Worm (Caenorhabditis elegans) whole organism, L1 larva: ENCODE data around the gene srv-8.

Experiments used
- blmp-1 ChIP-seq: fragments of 150-350 bp; optimal IDR thresholded peaks from 2 replicates; lab custom pipeline; 2014; ENCODE audit warnings: missing biosample characterization, missing genetic modification characterization
- ceh-63 ChIP-seq: fragments of 200-800 bp; sonication (Bioruptor generic); optimal IDR thresholded peaks from 2 replicates; lab custom pipeline; 2018; ENCODE audit warnings: mild to moderate bottlenecking, missing genetic modification characterization, missing compliant biosample characterization
- ces-1 ChIP-seq: fragments of 150-350 bp; optimal IDR thresholded peaks from 2 replicates; lab custom pipeline; 2014; ENCODE audit warnings: missing biosample characterization, missing genetic modification reagents, missing genetic modification characterization
- efl-1 ChIP-seq, 4 experiments: fragments of 150-350 bp; optimal IDR thresholded peaks in 3 of 4; peaks in 1 of 4; 1 replicate in 1 of 4; 2 replicates in 3 of 4; lab custom pipeline; 2014; ENCODE audit warnings: missing biosample characterization in 2 of 4, missing genetic modification characterization in 2 of 4, missing genetic modification reagents in 2 of 4
- efl-3 ChIP-seq: fragments of 200-800 bp; sonication (Bioruptor generic); optimal IDR thresholded peaks from 2 replicates; lab custom pipeline; 2018; ENCODE audit warnings: mild to moderate bottlenecking, missing genetic modification characterization, missing compliant biosample characterization
- egl-27 ChIP-seq, 2 experiments: fragments of 150-350 bp in 1 of 2; sonication (generic microtip); optimal IDR thresholded peaks; 3 replicates each; lab custom pipeline; 2017 to 2018; ENCODE audit warnings: missing biosample characterization in 2 of 2, missing genetic modification characterization in 2 of 2, missing genetic modification reagents in 2 of 2
- elt-2 ChIP-seq: sonication (generic microtip); optimal IDR thresholded peaks from 2 replicates; lab custom pipeline; 2016; ENCODE audit warnings: missing genetic modification characterization, mild to moderate bottlenecking, inconsistent platforms, missing compliant biosample characterization, missing genetic modification reagents
- elt-3 ChIP-seq, 6 experiments: fragments of 150-350 bp in 1 of 6; sonication (generic microtip); optimal IDR thresholded peaks; 2 replicates each; lab custom pipeline; 2017 to 2018; ENCODE audit warnings: missing biosample characterization in 6 of 6, missing genetic modification characterization in 6 of 6, inconsistent platforms in 1 of 6
- fkh-10 ChIP-seq: sonication (generic microtip); optimal IDR thresholded peaks from 2 replicates; lab custom pipeline; 2017; ENCODE audit warnings: missing biosample characterization, missing genetic modification reagents, missing genetic modification characterization
- fkh-8 ChIP-seq: sonication (generic microtip); optimal IDR thresholded peaks from 2 replicates; lab custom pipeline; 2016; ENCODE audit warnings: mild to moderate bottlenecking, missing genetic modification characterization, missing compliant biosample characterization
- fos-1 ChIP-seq: fragments of 150-350 bp; optimal IDR thresholded peaks from 2 replicates; lab custom pipeline; 2014; ENCODE audit warnings: missing biosample characterization, missing genetic modification characterization
- grh-1 ChIP-seq: fragments of 200-800 bp; sonication (Bioruptor generic); IDR thresholded peaks from 2 replicates; pipeline ENCODE4 v1.3.6; 2022; ENCODE audit warnings: missing genetic modification reagents, missing genetic modification characterization, missing compliant biosample characterization
- isw-1 ChIP-seq: fragments of 200-800 bp; sonication (Bioruptor generic); IDR thresholded peaks from 2 replicates; pipeline ENCODE4 v1.3.6; 2022; ENCODE audit warnings: missing genetic modification characterization, missing compliant biosample characterization
- lin-14 ChIP-seq: fragments of 200-800 bp; sonication (Bioruptor generic); optimal IDR thresholded peaks from 2 replicates; lab custom pipeline; 2018; ENCODE audit warnings: mild to moderate bottlenecking, missing genetic modification characterization, moderate library complexity, missing compliant biosample characterization
- lin-35 ChIP-seq, 2 experiments: fragments of 150-350 bp; optimal IDR thresholded peaks; 2 replicates each; lab custom pipeline; 2014; ENCODE audit warnings: missing biosample characterization in 2 of 2, missing genetic modification characterization in 2 of 2, missing genetic modification reagents in 2 of 2
- lin-39 ChIP-seq: fragments of 150-350 bp; optimal IDR thresholded peaks from 2 replicates; lab custom pipeline; 2014; ENCODE audit warnings: missing biosample characterization, missing genetic modification reagents, missing genetic modification characterization
- lir-3 ChIP-seq: sonication (generic microtip); optimal IDR thresholded peaks from 2 replicates; lab custom pipeline; 2016; ENCODE audit warnings: mild to moderate bottlenecking, missing genetic modification characterization, moderate library complexity, missing compliant biosample characterization; ENCODE audit not compliant: poor library complexity
- lsy-2 ChIP-seq, 2 experiments: fragments of 150-350 bp; optimal IDR thresholded peaks; 2 replicates each; lab custom pipeline; 2014; ENCODE audit warnings: missing biosample characterization in 2 of 2, missing genetic modification characterization in 2 of 2
- mef-2 ChIP-seq: fragments of 150-350 bp; optimal IDR thresholded peaks from 2 replicates; lab custom pipeline; 2014; ENCODE audit warnings: missing biosample characterization, missing genetic modification characterization
- mep-1 ChIP-seq: fragments of 150-350 bp; optimal IDR thresholded peaks from 2 replicates; lab custom pipeline; 2014; ENCODE audit warnings: missing biosample characterization, missing genetic modification characterization
- nhr-11 ChIP-seq: fragments of 150-350 bp; optimal IDR thresholded peaks from 2 replicates; lab custom pipeline; 2014; ENCODE audit warnings: missing biosample characterization, missing genetic modification characterization
- nhr-12 ChIP-seq: sonication (generic microtip); optimal IDR thresholded peaks from 2 replicates; lab custom pipeline; 2017; ENCODE audit warnings: missing biosample characterization, missing genetic modification characterization
- nhr-19 ChIP-seq: fragments of 200-800 bp; sonication (Bioruptor generic); conservative IDR thresholded peaks from 2 replicates; pipeline ENCODE4 v1.3.6; 2022; ENCODE audit warnings: missing genetic modification characterization, missing compliant biosample characterization
- nhr-20 ChIP-seq: sonication (generic microtip); optimal IDR thresholded peaks from 2 replicates; lab custom pipeline; 2016; ENCODE audit warnings: mild to moderate bottlenecking, missing genetic modification characterization, missing compliant biosample characterization
- nhr-237 ChIP-seq: fragments of 150-350 bp; optimal IDR thresholded peaks from 2 replicates; lab custom pipeline; 2014; ENCODE audit warnings: missing biosample characterization, missing genetic modification characterization
- nhr-28 ChIP-seq: fragments of 150-350 bp; optimal IDR thresholded peaks from 2 replicates; lab custom pipeline; 2014; ENCODE audit warnings: missing biosample characterization, missing genetic modification characterization
- nhr-71 ChIP-seq: sonication (generic microtip); optimal IDR thresholded peaks from 2 replicates; lab custom pipeline; 2016; ENCODE audit warnings: mild to moderate bottlenecking, missing genetic modification characterization, moderate library complexity, missing compliant biosample characterization
- nhr-76 ChIP-seq: sonication (generic microtip); optimal IDR thresholded peaks from 2 replicates; lab custom pipeline; 2017; ENCODE audit warnings: missing biosample characterization, missing genetic modification characterization
- nhr-85 ChIP-seq: sonication (generic microtip); peaks from one replicate; lab custom pipeline; 2016; ENCODE audit warnings: missing genetic modification characterization, inconsistent platforms, missing compliant biosample characterization
- nhr-90 ChIP-seq: sonication (generic microtip); optimal IDR thresholded peaks from 2 replicates; lab custom pipeline; 2016; ENCODE audit warnings: mild to moderate bottlenecking, missing genetic modification characterization, missing compliant biosample characterization; ENCODE audit not compliant: poor library complexity
- pag-3 ChIP-seq: sonication (generic microtip); optimal IDR thresholded peaks from 2 replicates; lab custom pipeline; 2017; ENCODE audit warnings: missing genetic modification characterization, mild to moderate bottlenecking, missing compliant biosample characterization, antibody characterized with exemption, borderline replicate concordance; ENCODE audit not compliant: insufficient read depth
- rnt-1 ChIP-seq: sonication (generic microtip); optimal IDR thresholded peaks from 2 replicates; lab custom pipeline; 2016; ENCODE audit warnings: mild to moderate bottlenecking, missing genetic modification characterization, moderate library complexity, missing compliant biosample characterization
- skn-1 ChIP-seq: fragments of 150-350 bp; optimal IDR thresholded peaks from 2 replicates; lab custom pipeline; 2014; ENCODE audit warnings: missing biosample characterization, missing genetic modification characterization
- snpc-4 ChIP-seq: fragments of 150-350 bp; optimal IDR thresholded peaks from 2 replicates; lab custom pipeline; 2014; ENCODE audit warnings: missing biosample characterization, missing genetic modification characterization
- snu-23 ChIP-seq: sonication (generic microtip); optimal IDR thresholded peaks from 2 replicates; lab custom pipeline; 2016; ENCODE audit warnings: missing genetic modification characterization, missing compliant biosample characterization
- unc-62 ChIP-seq: fragments of 150-350 bp; optimal IDR thresholded peaks from 2 replicates; lab custom pipeline; 2014; ENCODE audit warnings: missing biosample characterization, missing genetic modification reagents, missing genetic modification characterization
- xbp-1 ChIP-seq: sonication (generic microtip); optimal IDR thresholded peaks from 2 replicates; lab custom pipeline; 2016; ENCODE audit warnings: missing genetic modification characterization, missing compliant biosample characterization
- zag-1 ChIP-seq: fragments of 150-350 bp; optimal IDR thresholded peaks from 2 replicates; lab custom pipeline; 2014; ENCODE audit warnings: missing biosample characterization, missing genetic modification characterization
- ztf-11 ChIP-seq, 2 experiments: sonication (generic microtip); optimal IDR thresholded peaks; 2 replicates each; lab custom pipeline; 2016 to 2017; ENCODE audit warnings: missing genetic modification characterization in 2 of 2, missing biosample characterization in 1 of 2, missing compliant biosample characterization in 1 of 2
- ztf-4 ChIP-seq: fragments of 150-350 bp; optimal IDR thresholded peaks from 2 replicates; lab custom pipeline; 2014; ENCODE audit warnings: missing biosample characterization, missing genetic modification characterization

srv-8 gene

ce11 chrV:13391378-13392258 is 28.9 kb downstream of the srv-8 start, which contains the start of gene somi-1:
somi-1 (minus strand) TSS chrV:13391395.
- peak; percentile 94 for TF ChIP-seq blmp-1 (tag; lab: Kevin White, UChicago)
- TF ChIP-seq nhr-71 = peak; percentile 38
- TF ChIP-seq rnt-1 = peak; percentile 1
- peak; percentile 84 for TF ChIP-seq nhr-85
- no peak for TF ChIP-seq ztf-4 (tag; lab: Kevin White, UChicago)
- TF ChIP-seq lsy-2 (tag; optimal IDR thresholded peaks at IDR 0.05; lab: Kevin White, UChicago) = peak in 1 of 2 experiments; percentile 16
- peak; percentile 92 for TF ChIP-seq fkh-10 (GFP tag; lab: Kevin White, UChicago)
- TF ChIP-seq fos-1 = no peak
- peak; percentile 11 for TF ChIP-seq snu-23 (GFP tag; lab: Kevin White, UChicago)
- peak; percentile 45 for TF ChIP-seq nhr-20 (tag; lab: Kevin White, UChicago)
- no peak for TF ChIP-seq efl-1 (optimal IDR thresholded peaks at IDR 0.05; lab: Kevin White, UChicago)
- peak in 1 of 2 experiments; percentile 71 for TF ChIP-seq efl-1 (GFP tag; optimal IDR thresholded peaks at IDR 0.05 in 1 of 2; lab: Kevin White, UChicago)
- TF ChIP-seq fkh-8 (tag; lab: Kevin White, UChicago) = no peak
- 0 out of 2 replicates have a peak, but pooled peaks have one; percentile 2 for TF ChIP-seq nhr-19 (GFP tag; lab: Robert Waterston, UW)
- TF ChIP-seq lin-35 (GFP tag; optimal IDR thresholded peaks at IDR 0.05; lab: Kevin White, UChicago) = peak in 1 of 2 experiments; percentile 1
- peak; percentile 40 for TF ChIP-seq mep-1 (tag; lab: Kevin White, UChicago)
- peak; percentile 42; the same call in 1 of the 2 replicates for TF ChIP-seq grh-1 (GFP tag; lab: Robert Waterston, UW)
- peak; percentile 53 for TF ChIP-seq lin-14 (GFP tag; lab: Kevin White, UChicago)
- TF ChIP-seq elt-3 (tag; optimal IDR thresholded peaks at IDR 0.05; lab: Kevin White, UChicago) = peak in 1 of 6 experiments; percentile 28
- TF ChIP-seq xbp-1 (tag; lab: Kevin White, UChicago) = no peak
- peak; percentile 44 for TF ChIP-seq ces-1

DNA sequence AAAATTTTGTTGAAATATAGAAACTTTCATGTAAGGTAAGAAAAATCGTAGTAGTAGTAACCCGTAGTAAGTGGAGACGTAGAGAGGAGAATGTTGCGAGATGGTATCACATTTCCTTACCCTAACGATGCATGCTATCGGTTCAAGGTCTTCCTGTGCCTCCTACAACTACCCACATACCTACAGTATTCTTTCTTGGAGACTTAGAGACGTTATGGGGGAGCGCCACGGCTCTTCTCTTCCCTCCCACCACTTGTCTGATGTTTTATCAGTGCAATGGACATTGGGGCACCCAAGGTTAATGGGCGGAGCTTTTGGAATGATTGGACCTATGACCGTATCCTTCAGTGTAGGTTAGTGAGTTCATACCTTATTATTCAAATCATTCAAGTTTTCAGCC is 29.6 kb downstream of the srv-8 start:
- TF ChIP-seq nhr-19 (GFP tag; lab: Robert Waterston, UW) (no peak), nhr-12 (no peak), ztf-11 (tag; optimal IDR thresholded peaks at IDR 0.05; lab: Kevin White, UChicago) (no peak), pag-3 (tag; lab: Kevin White, UChicago) (no peak), isw-1 (no peak), nhr-76 (tag; lab: Kevin White, UChicago) (no peak), snu-23 (GFP tag; lab: Kevin White, UChicago) (peak; percentile 20), grh-1 (GFP tag; lab: Robert Waterston, UW) (no peak; the same call in 1 of the 2 replicates), lin-39 (no peak), unc-62 (GFP tag; lab: Kevin White, UChicago) (no peak), nhr-11 (no peak), nhr-90 (tag; lab: Kevin White, UChicago) (peak; percentile 10), lsy-2 (tag; optimal IDR thresholded peaks at IDR 0.05; lab: Kevin White, UChicago) (peak; percentile 0 to 71), lin-14 (GFP tag; lab: Kevin White, UChicago) (no peak), snpc-4 (tag; lab: Kevin White, UChicago) (no peak), egl-27 (tag; optimal IDR thresholded peaks at IDR 0.05; lab: Kevin White, UChicago) (peak in 1 of 2 experiments; percentile 16), mef-2 (tag; lab: Kevin White, UChicago) (no peak), nhr-28 (tag; lab: Kevin White, UChicago) (no peak), elt-3 (tag; optimal IDR thresholded peaks at IDR 0.05; lab: Kevin White, UChicago) (peak in 4 of 6 experiments; percentile 11 to 84 (median 43)), lir-3 (tag; lab: Kevin White, UChicago) (no peak), nhr-85 (peak; percentile 94), nhr-237 (tag; lab: Kevin White, UChicago) (no peak), efl-3 (GFP tag; lab: Kevin White, UChicago) (no peak), ceh-63 (no peak), skn-1 (tag; lab: Kevin White, UChicago) (no peak), nhr-20 (tag; lab: Kevin White, UChicago) (peak; percentile 63), rnt-1 (peak; percentile 30), elt-2 (tag; lab: Kevin White, UChicago) (no peak), zag-1 (tag; lab: Kevin White, UChicago) (no peak)
- TF ChIP-seq, all 84 proteins: peak for 8
